Worm (Caenorhabditis elegans) whole organism, L1 larva: ENCODE results near the gene srbc-44.
A peak's percentile ranks its signal among the peaks of the same experiment; 100 is the strongest.

ENCODE experiments used
- C04F5.9 ChIP-seq: sonication (generic microtip); optimal IDR thresholded peaks from 2 replicates; lab custom pipeline; 2016; ENCODE audit warnings: missing genetic modification characterization, missing compliant biosample characterization
- C16A3.4 ChIP-seq: fragments of 150-350 bp; optimal IDR thresholded peaks from 2 replicates; lab custom pipeline; 2014; ENCODE audit warnings: missing biosample characterization, missing genetic modification characterization
- Y116A8C.19 ChIP-seq: sonication (generic microtip); optimal IDR thresholded peaks from 2 replicates; lab custom pipeline; 2016; ENCODE audit warnings: missing compliant biosample characterization, missing genetic modification characterization, borderline replicate concordance
- aha-1 ChIP-seq: fragments of 150-350 bp; optimal IDR thresholded peaks from 2 replicates; lab custom pipeline; 2014; ENCODE audit warnings: missing biosample characterization, missing genetic modification characterization
- alr-1 ChIP-seq: fragments of 200-800 bp; sonication (Bioruptor generic); optimal IDR thresholded peaks from 2 replicates; lab custom pipeline; 2018; ENCODE audit warnings: borderline replicate concordance, mild to moderate bottlenecking, missing genetic modification characterization, missing compliant biosample characterization
- aly-2 ChIP-seq: fragments of 150-350 bp; optimal IDR thresholded peaks from 2 replicates; lab custom pipeline; 2014; ENCODE audit warnings: missing biosample characterization, missing genetic modification characterization
- ceh-82 ChIP-seq, 3 experiments: fragments of 150-350 bp in 1 of 3; sonication (generic microtip) in 2 of 3; optimal IDR thresholded peaks; 2 replicates each; lab custom pipeline; 2014 to 2017; ENCODE audit warnings: missing biosample characterization in 3 of 3, missing genetic modification characterization in 3 of 3
- ces-1 ChIP-seq: fragments of 150-350 bp; optimal IDR thresholded peaks from 2 replicates; lab custom pipeline; 2014; ENCODE audit warnings: missing biosample characterization, missing genetic modification reagents, missing genetic modification characterization
- efl-1 ChIP-seq, 4 experiments: fragments of 150-350 bp; optimal IDR thresholded peaks in 3 of 4; peaks in 1 of 4; 1 replicate in 1 of 4; 2 replicates in 3 of 4; lab custom pipeline; 2014; ENCODE audit warnings: missing biosample characterization in 2 of 4, missing genetic modification characterization in 2 of 4, missing genetic modification reagents in 2 of 4
- egl-13 ChIP-seq: sonication (generic microtip); optimal IDR thresholded peaks from 2 replicates; lab custom pipeline; 2016; ENCODE audit warnings: missing genotype, missing genetic modification reagents, missing genetic modification characterization, missing compliant biosample characterization
- egl-27 ChIP-seq, 2 experiments: fragments of 150-350 bp in 1 of 2; sonication (generic microtip); optimal IDR thresholded peaks; 3 replicates each; lab custom pipeline; 2017 to 2018; ENCODE audit warnings: missing biosample characterization in 2 of 2, missing genetic modification characterization in 2 of 2, missing genetic modification reagents in 2 of 2
- elt-2 ChIP-seq: sonication (generic microtip); optimal IDR thresholded peaks from 2 replicates; lab custom pipeline; 2016; ENCODE audit warnings: missing genetic modification characterization, mild to moderate bottlenecking, inconsistent platforms, missing compliant biosample characterization, missing genetic modification reagents
- ets-5 ChIP-seq: fragments of 200-800 bp; sonication (Bioruptor generic); IDR thresholded peaks from 2 replicates; pipeline ENCODE4 v1.3.6; 2022; ENCODE audit warnings: missing genetic modification characterization, missing compliant biosample characterization
- fkh-8 ChIP-seq: sonication (generic microtip); optimal IDR thresholded peaks from 2 replicates; lab custom pipeline; 2016; ENCODE audit warnings: mild to moderate bottlenecking, missing genetic modification characterization, missing compliant biosample characterization
- grh-1 ChIP-seq: fragments of 200-800 bp; sonication (Bioruptor generic); IDR thresholded peaks from 2 replicates; pipeline ENCODE4 v1.3.6; 2022; ENCODE audit warnings: missing genetic modification reagents, missing genetic modification characterization, missing compliant biosample characterization
- hlh-17 ChIP-seq: fragments of 200-800 bp; sonication (Bioruptor generic); optimal IDR thresholded peaks from 2 replicates; lab custom pipeline; 2018; ENCODE audit warnings: missing genetic modification characterization, mild to moderate bottlenecking, missing compliant biosample characterization, moderate library complexity, borderline replicate concordance
- hpl-2 ChIP-seq: fragments of 150-350 bp; optimal IDR thresholded peaks from 2 replicates; lab custom pipeline; 2014; ENCODE audit warnings: missing biosample characterization, missing genetic modification reagents, missing genetic modification characterization
- isw-1 ChIP-seq: fragments of 200-800 bp; sonication (Bioruptor generic); IDR thresholded peaks from 2 replicates; pipeline ENCODE4 v1.3.6; 2022; ENCODE audit warnings: missing genetic modification characterization, missing compliant biosample characterization
- jun-1 ChIP-seq: fragments of 150-350 bp; optimal IDR thresholded peaks from 2 replicates; lab custom pipeline; 2014; ENCODE audit warnings: missing biosample characterization, missing genetic modification reagents, missing genetic modification characterization
- lin-13 ChIP-seq: fragments of 150-350 bp; optimal IDR thresholded peaks from 2 replicates; lab custom pipeline; 2014; ENCODE audit warnings: missing biosample characterization, missing genetic modification reagents, missing genetic modification characterization
- lin-15B ChIP-seq: fragments of 150-350 bp; sonication (generic microtip); optimal IDR thresholded peaks from 3 replicates; lab custom pipeline; 2014; ENCODE audit warnings: missing biosample characterization, missing genetic modification characterization
- lsy-2 ChIP-seq, 2 experiments: fragments of 150-350 bp; optimal IDR thresholded peaks; 2 replicates each; lab custom pipeline; 2014; ENCODE audit warnings: missing biosample characterization in 2 of 2, missing genetic modification characterization in 2 of 2
- mab-9 ChIP-seq: fragments of 200-800 bp; sonication (Bioruptor generic); IDR thresholded peaks from 2 replicates; pipeline ENCODE4 v1.3.6; 2022; ENCODE audit warnings: missing genetic modification reagents, missing genetic modification characterization, missing compliant biosample characterization
- mdl-1 ChIP-seq, 2 experiments: fragments of 150-350 bp; optimal IDR thresholded peaks; 2 replicates each; lab custom pipeline; 2014 to 2017; ENCODE audit warnings: missing biosample characterization in 2 of 2, missing genetic modification characterization in 2 of 2, inconsistent platforms in 1 of 2
- mef-2 ChIP-seq: fragments of 150-350 bp; optimal IDR thresholded peaks from 2 replicates; lab custom pipeline; 2014; ENCODE audit warnings: missing biosample characterization, missing genetic modification characterization
- nhr-20 ChIP-seq: sonication (generic microtip); optimal IDR thresholded peaks from 2 replicates; lab custom pipeline; 2016; ENCODE audit warnings: mild to moderate bottlenecking, missing genetic modification characterization, missing compliant biosample characterization
- nhr-28 ChIP-seq: fragments of 150-350 bp; optimal IDR thresholded peaks from 2 replicates; lab custom pipeline; 2014; ENCODE audit warnings: missing biosample characterization, missing genetic modification characterization
- nhr-77 ChIP-seq: fragments of 150-350 bp; optimal IDR thresholded peaks from 2 replicates; lab custom pipeline; 2014; ENCODE audit warnings: missing biosample characterization, missing genetic modification characterization
- nhr-84 ChIP-seq: sonication (generic microtip); optimal IDR thresholded peaks from 2 replicates; lab custom pipeline; 2017; ENCODE audit warnings: missing biosample characterization, missing genetic modification characterization
- nhr-90 ChIP-seq: sonication (generic microtip); optimal IDR thresholded peaks from 2 replicates; lab custom pipeline; 2016; ENCODE audit warnings: mild to moderate bottlenecking, missing genetic modification characterization, missing compliant biosample characterization; ENCODE audit not compliant: poor library complexity
- pag-3 ChIP-seq: sonication (generic microtip); optimal IDR thresholded peaks from 2 replicates; lab custom pipeline; 2017; ENCODE audit warnings: missing genetic modification characterization, mild to moderate bottlenecking, missing compliant biosample characterization, antibody characterized with exemption, borderline replicate concordance; ENCODE audit not compliant: insufficient read depth
- pax-3 ChIP-seq: fragments of 200-800 bp; sonication (Bioruptor generic); optimal IDR thresholded peaks from 2 replicates; lab custom pipeline; 2018; ENCODE audit warnings: mild to moderate bottlenecking, missing genetic modification characterization, moderate library complexity, missing compliant biosample characterization
- pqm-1 ChIP-seq: sonication (generic microtip); optimal IDR thresholded peaks from 3 replicates; lab custom pipeline; 2017; ENCODE audit warnings: missing biosample characterization, missing genetic modification characterization
- sox-4 ChIP-seq: sonication (generic microtip); optimal IDR thresholded peaks from 2 replicates; lab custom pipeline; 2016; ENCODE audit warnings: missing genetic modification characterization, missing compliant biosample characterization
- sptf-1 ChIP-seq: fragments of 150-350 bp; optimal IDR thresholded peaks from 2 replicates; lab custom pipeline; 2014; ENCODE audit warnings: missing biosample characterization, missing genetic modification characterization
- sup-37 ChIP-seq: fragments of 200-800 bp; sonication (Bioruptor generic); optimal IDR thresholded peaks from 2 replicates; lab custom pipeline; 2018; ENCODE audit warnings: mild to moderate bottlenecking, missing genetic modification characterization, missing compliant biosample characterization
- tbx-2 ChIP-seq: sonication (generic microtip); optimal IDR thresholded peaks from 2 replicates; lab custom pipeline; 2016; ENCODE audit warnings: missing genetic modification characterization, missing compliant biosample characterization
- tlp-1 ChIP-seq: fragments of 150-350 bp; optimal IDR thresholded peaks from 2 replicates; lab custom pipeline; 2014; ENCODE audit warnings: missing biosample characterization, missing genetic modification characterization
- unc-130 ChIP-seq: fragments of 150-350 bp; optimal IDR thresholded peaks from 2 replicates; lab custom pipeline; 2017; ENCODE audit warnings: missing biosample characterization, missing genetic modification characterization, inconsistent platforms
- unc-62 ChIP-seq: fragments of 150-350 bp; optimal IDR thresholded peaks from 2 replicates; lab custom pipeline; 2014; ENCODE audit warnings: missing biosample characterization, missing genetic modification reagents, missing genetic modification characterization
- unc-98 ChIP-seq: fragments of 200-800 bp; sonication (Bioruptor generic); IDR thresholded peaks from 2 replicates; pipeline ENCODE4 v1.3.6; 2022; ENCODE audit warnings: missing genetic modification characterization, missing compliant biosample characterization
- vab-15 ChIP-seq: sonication (generic microtip); optimal IDR thresholded peaks from 2 replicates; lab custom pipeline; 2017; ENCODE audit warnings: missing genotype, mild to moderate bottlenecking, missing genetic modification characterization, missing compliant biosample characterization
- xbp-1 ChIP-seq: sonication (generic microtip); optimal IDR thresholded peaks from 2 replicates; lab custom pipeline; 2016; ENCODE audit warnings: missing genetic modification characterization, missing compliant biosample characterization
- zip-4 ChIP-seq: fragments of 200-800 bp; sonication (Bioruptor generic); optimal IDR thresholded peaks from 2 replicates; lab custom pipeline; 2018; ENCODE audit warnings: mild to moderate bottlenecking, missing genetic modification characterization, moderate library complexity, missing compliant biosample characterization
- ztf-11 ChIP-seq, 2 experiments: sonication (generic microtip); optimal IDR thresholded peaks; 2 replicates each; lab custom pipeline; 2016 to 2017; ENCODE audit warnings: missing genetic modification characterization in 2 of 2, missing biosample characterization in 1 of 2, missing compliant biosample characterization in 1 of 2

srbc-44 gene

ce11 chrV:12780248-12780647, 8.1 kb downstream of the srbc-44 start (continued):
- TF ChIP-seq ces-1 (GFP tag; lab: Kevin White, UChicago) (no peak), ceh-82 (tag; optimal IDR thresholded peaks at IDR 0.05; lab: Kevin White, UChicago) (peak in 1 of 3 experiments; percentile 48), fkh-8 (tag; lab: Kevin White, UChicago) (peak; percentile 30), mab-9 (GFP tag; lab: Robert Waterston, UW) (no peak), unc-130 (tag; lab: Kevin White, UChicago) (peak; percentile 12), C16A3.4 (tag; lab: Kevin White, UChicago) (peak; percentile 64), egl-27 (tag; optimal IDR thresholded peaks at IDR 0.05; lab: Kevin White, UChicago) (no peak), pax-3 (tag; lab: Kevin White, UChicago) (peak; percentile 45), ztf-11 (tag; optimal IDR thresholded peaks at IDR 0.05; lab: Kevin White, UChicago) (peak in 1 of 2 experiments; percentile 8), tbx-2 (tag; lab: Kevin White, UChicago) (peak; percentile 14), sup-37 (GFP tag; lab: Kevin White, UChicago) (no peak), nhr-77 (peak; percentile 21), pag-3 (no peak), tlp-1 (tag; lab: Kevin White, UChicago) (no peak), xbp-1 (tag; lab: Kevin White, UChicago) (peak; percentile 10), mdl-1 (tag; optimal IDR thresholded peaks at IDR 0.05; lab: Kevin White, UChicago) (peak in 1 of 2 experiments; percentile 45), ets-5 (GFP tag; lab: Robert Waterston, UW) (no peak), egl-13 (tag; lab: Kevin White, UChicago) (no peak), nhr-28 (tag; lab: Kevin White, UChicago) (no peak), sptf-1 (tag; lab: Kevin White, UChicago) (no peak), nhr-20 (tag; lab: Kevin White, UChicago) (peak; percentile 49), lsy-2 (tag; optimal IDR thresholded peaks at IDR 0.05; lab: Kevin White, UChicago) (peak; percentile 27 to 68), aly-2 (tag; lab: Kevin White, UChicago) (peak; percentile 37), alr-1 (tag; lab: Kevin White, UChicago) (no peak), nhr-90 (tag; lab: Kevin White, UChicago) (peak; percentile 42)

DNA sequence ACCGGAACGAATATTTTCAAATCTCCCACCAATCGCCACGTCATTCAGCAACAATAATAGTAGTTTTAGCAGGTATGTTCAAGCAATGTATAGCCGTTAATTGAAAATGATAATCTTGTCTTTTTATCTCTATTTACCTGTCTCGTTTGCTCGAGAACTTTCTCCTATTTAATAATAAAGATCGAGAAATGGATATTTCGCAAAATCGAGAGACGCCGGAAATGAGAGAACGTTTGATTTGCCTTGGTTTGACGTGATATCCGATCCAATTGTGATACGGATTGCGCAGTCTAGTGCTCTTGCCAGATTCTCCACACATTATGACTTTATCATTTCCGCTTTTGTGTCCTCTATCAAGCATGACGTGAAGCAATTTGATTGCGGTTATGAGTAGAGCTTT, 14.5 kb downstream of the srbc-44 start:
- TF ChIP-seq egl-27 (tag; optimal IDR thresholded peaks at IDR 0.05; lab: Kevin White, UChicago) (no peak), sup-37 (GFP tag; lab: Kevin White, UChicago) (no peak), Y116A8C.19 (tag; lab: Kevin White, UChicago) (no peak), efl-1 (optimal IDR thresholded peaks at IDR 0.05; lab: Kevin White, UChicago) (no peak), efl-1 (GFP tag; optimal IDR thresholded peaks at IDR 0.05 in 1 of 2; lab: Kevin White, UChicago) (peak in 1 of 2 experiments; percentile 86), vab-15 (tag; lab: Kevin White, UChicago) (no peak), jun-1 (tag; lab: Kevin White, UChicago) (no peak), fkh-8 (tag; lab: Kevin White, UChicago) (peak; percentile 59), unc-98 (GFP tag; lab: Robert Waterston, UW) (no peak), ceh-82 (tag; optimal IDR thresholded peaks at IDR 0.05; lab: Kevin White, UChicago) (no peak), hlh-17 (GFP tag; lab: Kevin White, UChicago) (no peak), grh-1 (GFP tag; lab: Robert Waterston, UW) (no peak), sox-4 (tag; lab: Kevin White, UChicago) (no peak), aly-2 (tag; lab: Kevin White, UChicago) (no peak), isw-1 (GFP tag; lab: Robert Waterston, UW) (no peak), C04F5.9 (tag; lab: Kevin White, UChicago) (no peak), nhr-28 (tag; lab: Kevin White, UChicago) (no peak), unc-130 (tag; lab: Kevin White, UChicago) (no peak)

ce11 chrV:12773222-12773621, 15.1 kb downstream of the srbc-44 start, which contains the start of gene ZC455.1:
Gene ZC455.1, plus strand, starts transcription at chrV:12773522.
- TF ChIP-seq lin-15B (no peak), pqm-1 (tag; lab: Kevin White, UChicago) (no peak), hpl-2 (GFP tag; lab: Kevin White, UChicago) (no peak), egl-13 (tag; lab: Kevin White, UChicago) (no peak), lin-13 (GFP tag; lab: Kevin White, UChicago) (no peak), jun-1 (tag; lab: Kevin White, UChicago) (no peak), mef-2 (tag; lab: Kevin White, UChicago) (no peak), unc-62 (no peak), egl-27 (tag; optimal IDR thresholded peaks at IDR 0.05; lab: Kevin White, UChicago) (no peak), aha-1 (tag; lab: Kevin White, UChicago) (no peak), zip-4 (no peak), nhr-90 (tag; lab: Kevin White, UChicago) (no peak), elt-2 (no peak), nhr-84 (no peak)
